Fruit fly (Drosophila melanogaster): ENCODE measurements around the gene CG7394.
A peak's percentile ranks its signal among the peaks of the same experiment; 100 is the strongest.

Gene CG7394

DNA sequence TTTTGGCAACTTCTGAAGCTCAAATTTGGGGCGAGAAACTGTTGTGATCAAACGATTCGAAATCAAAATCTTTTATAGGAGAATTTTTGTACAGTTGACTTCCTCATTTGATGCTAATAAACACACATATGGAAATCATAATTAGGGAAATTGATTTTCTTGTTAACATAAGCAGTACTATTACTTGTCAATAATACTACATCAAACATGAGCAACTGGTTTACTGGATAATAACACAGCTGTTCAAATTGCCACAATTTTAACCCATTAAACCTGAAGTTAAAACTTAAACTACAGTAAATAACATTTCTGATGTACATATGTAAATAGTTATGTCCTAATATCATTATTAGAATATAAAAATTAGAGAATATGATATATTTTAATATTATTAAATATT lies 18.1 kb downstream of the CG7394 start, which contains the start of gene CG43390 (continued):
- TF ChIP-seq CG10321 (GFP tag; IDR thresholded peaks at IDR 0.05) = no peak
- peak; percentile 66 for TF ChIP-seq CG10209 (GFP tag; optimal IDR thresholded peaks at IDR 0.05)
- TF ChIP-seq Fer3 (tag; optimal IDR thresholded peaks at IDR 0.05) = peak; percentile 60
- no peak for TF ChIP-seq klu (GFP tag; IDR thresholded peaks at IDR 0.05)
- TF ChIP-seq CG1602 (GFP tag; optimal IDR thresholded peaks at IDR 0.05) = no peak
- TF ChIP-seq CG11560 (tag; IDR thresholded peaks at IDR 0.05) = no peak
- no peak for TF ChIP-seq nerfin-2 (GFP tag; IDR thresholded peaks at IDR 0.05; ENCODE audit: partially characterized antibody)
- TF ChIP-seq Xrp1 (GFP tag; IDR thresholded peaks at IDR 0.05) = peak; percentile 37
- TF ChIP-seq Meics (GFP tag; optimal IDR thresholded peaks at IDR 0.05) = no peak
- no peak for TF ChIP-seq Neu2 (GFP tag; optimal IDR thresholded peaks at IDR 0.05; ENCODE audit: borderline replicate concordance)
- no peak for TF ChIP-seq Hsf (GFP tag; optimal IDR thresholded peaks at IDR 0.05)
- TF ChIP-seq CrebB (tag; optimal IDR thresholded peaks at IDR 0.05) = peak; percentile 73
- TF ChIP-seq B-H2 (GFP tag; optimal IDR thresholded peaks at IDR 0.05) = peak; percentile 69
- TF ChIP-seq Bteb2 (GFP tag; optimal IDR thresholded peaks at IDR 0.05) = peak; percentile 7
- peak; percentile 11 for TF ChIP-seq CG1792 (GFP tag; optimal IDR thresholded peaks at IDR 0.05)
- TF ChIP-seq run (tag; optimal IDR thresholded peaks at IDR 0.05) = no peak
- no peak for TF ChIP-seq HLH3B (GFP tag; IDR thresholded peaks at IDR 0.05)
- no peak for TF ChIP-seq Oaz (GFP tag; IDR thresholded peaks at IDR 0.05)
- TF ChIP-seq H2.0 (GFP tag; IDR thresholded peaks at IDR 0.05) = no peak
- peak; percentile 12 for TF ChIP-seq CG7839 (tag; optimal IDR thresholded peaks at IDR 0.05)
- no peak for TF ChIP-seq Nf-YB (GFP tag; optimal IDR thresholded peaks at IDR 0.05)
- no peak for TF ChIP-seq btn (GFP tag; optimal IDR thresholded peaks at IDR 0.05)
- no peak for TF ChIP-seq Poxn (GFP tag; IDR thresholded peaks at IDR 0.05)
- no peak for TF ChIP-seq prd (optimal IDR thresholded peaks at IDR 0.05)
- no peak for TF ChIP-seq prd (GFP tag; IDR thresholded peaks at IDR 0.05)
- TF ChIP-seq fru (optimal IDR thresholded peaks at IDR 0.05) = no peak
- TF ChIP-seq CG12219 (GFP tag; optimal IDR thresholded peaks at IDR 0.05) = no peak
- no peak; the same call in 2 of the 3 replicates for TF ChIP-seq C15 (GFP tag; IDR thresholded peaks at IDR 0.05)
- peak; percentile 4 for TF ChIP-seq CG3407 (GFP tag; optimal IDR thresholded peaks at IDR 0.05)
- TF ChIP-seq sens-2 (GFP tag; IDR thresholded peaks at IDR 0.05) = no peak
- TF ChIP-seq dimm (GFP tag; IDR thresholded peaks at IDR 0.05) = no peak
- TF ChIP-seq MESR4 (GFP tag; optimal IDR thresholded peaks at IDR 0.05) = no peak
- TF ChIP-seq CG11093 (GFP tag; IDR thresholded peaks at IDR 0.05) = no peak
- TF ChIP-seq ttk (GFP tag; IDR thresholded peaks at IDR 0.05) = no peak
- TF ChIP-seq Nf-YA (GFP tag; IDR thresholded peaks at IDR 0.05) = no peak
- no peak for TF ChIP-seq CG4424 (GFP tag; optimal IDR thresholded peaks at IDR 0.05)
- TF ChIP-seq Chrac-16 (GFP tag; optimal IDR thresholded peaks at IDR 0.05) = no peak
- no peak for TF ChIP-seq HLH54F (GFP tag; optimal IDR thresholded peaks at IDR 0.05)
- no peak for TF ChIP-seq CG18262 (tag; optimal IDR thresholded peaks at IDR 0.05)
- no peak for TF ChIP-seq dati (GFP tag; IDR thresholded peaks at IDR 0.05)
- TF ChIP-seq CG16863 (GFP tag; optimal IDR thresholded peaks at IDR 0.05) = no peak
- TF ChIP-seq oc (tag; optimal IDR thresholded peaks at IDR 0.05) = no peak
- no peak for TF ChIP-seq CG42726 (GFP tag; IDR thresholded peaks at IDR 0.05; ENCODE audit: partially characterized antibody)
- TF ChIP-seq CG12071 (GFP tag; optimal IDR thresholded peaks at IDR 0.05) = no peak
- TF ChIP-seq CG32532 (GFP tag; IDR thresholded peaks at IDR 0.05) = no peak
- TF ChIP-seq sna (GFP tag; IDR thresholded peaks at IDR 0.05; ENCODE audit: partially characterized antibody) = no peak
- no peak for TF ChIP-seq Antp (GFP tag; optimal IDR thresholded peaks at IDR 0.05)
- peak; percentile 39 for TF ChIP-seq CoRest (tag; optimal IDR thresholded peaks at IDR 0.05)
- no peak for TF ChIP-seq hkb (optimal IDR thresholded peaks at IDR 0.05)
- TF ChIP-seq hkb (GFP tag; IDR thresholded peaks at IDR 0.05) = no peak
- no peak for TF ChIP-seq onecut (GFP tag; IDR thresholded peaks at IDR 0.05)
- no peak for TF ChIP-seq cg (GFP tag; optimal IDR thresholded peaks at IDR 0.05)
- TF ChIP-seq row (GFP tag; IDR thresholded peaks at IDR 0.05) = no peak
- TF ChIP-seq CG4707 (GFP tag; optimal IDR thresholded peaks at IDR 0.05) = no peak

Data from whole organism, embryonic.